Worm (Caenorhabditis elegans) whole organism, late embryonic: ENCODE data around the gene nspc-12.
A peak's percentile ranks its signal among the peaks of the same experiment; 100 is the strongest.

ENCODE experiments used
- C08G9.2 ChIP-seq: sonication (generic microtip); optimal IDR thresholded peaks from 2 replicates; lab custom pipeline; 2016; ENCODE audit warnings: mild to moderate bottlenecking, missing genetic modification characterization, moderate library complexity, missing compliant biosample characterization
- C38D4.7 ChIP-seq: fragments of 200-800 bp; sonication (Bioruptor generic); optimal IDR thresholded peaks from 2 replicates; lab custom pipeline; 2018; ENCODE audit warnings: mild to moderate bottlenecking, missing genetic modification characterization, moderate library complexity, missing compliant biosample characterization
- T23F11.4 ChIP-seq: fragments of 200-800 bp; sonication (Bioruptor generic); optimal IDR thresholded peaks from 2 replicates; lab custom pipeline; 2018; ENCODE audit warnings: mild to moderate bottlenecking, missing genetic modification characterization, missing compliant biosample characterization
- ama-1 ChIP-seq: fragments of 150-350 bp; optimal IDR thresholded peaks from 2 replicates; lab custom pipeline; 2014
- ceh-14 ChIP-seq: sonication (generic microtip); optimal IDR thresholded peaks from 2 replicates; lab custom pipeline; 2016; ENCODE audit warnings: missing genotype, missing genetic modification characterization, missing compliant biosample characterization
- ceh-18 ChIP-seq: sonication (generic microtip); optimal IDR thresholded peaks from 2 replicates; lab custom pipeline; 2016; ENCODE audit warnings: missing genetic modification characterization, missing compliant biosample characterization
- ceh-19 ChIP-seq: fragments of 200-800 bp; sonication (Bioruptor generic); optimal IDR thresholded peaks from 2 replicates; lab custom pipeline; 2018; ENCODE audit warnings: mild to moderate bottlenecking, missing genetic modification characterization, missing compliant biosample characterization
- ceh-2 ChIP-seq: sonication (generic microtip); optimal IDR thresholded peaks from 2 replicates; lab custom pipeline; 2016; ENCODE audit warnings: missing genotype, missing genetic modification characterization, missing compliant biosample characterization
- ceh-22 ChIP-seq: sonication (generic microtip); optimal IDR thresholded peaks from 2 replicates; lab custom pipeline; 2017; ENCODE audit warnings: missing biosample characterization, missing genetic modification characterization
- ceh-45 ChIP-seq: fragments of 200-800 bp; sonication (Bioruptor generic); IDR thresholded peaks from 2 replicates; pipeline ENCODE4 v1.3.6; 2022; ENCODE audit warnings: missing genetic modification reagents, missing genetic modification characterization, missing compliant biosample characterization
- ceh-48 ChIP-seq: sonication (generic microtip); optimal IDR thresholded peaks from 2 replicates; lab custom pipeline; 2016; ENCODE audit warnings: missing genetic modification characterization, inconsistent platforms, missing compliant biosample characterization
- ceh-6 ChIP-seq: fragments of 200-800 bp; sonication (Bioruptor generic); optimal IDR thresholded peaks from 2 replicates; lab custom pipeline; 2018; ENCODE audit warnings: mild to moderate bottlenecking, missing genetic modification characterization, missing compliant biosample characterization
- che-1 ChIP-seq: sonication (generic microtip); optimal IDR thresholded peaks from 2 replicates; lab custom pipeline; 2016; ENCODE audit warnings: mild to moderate bottlenecking, missing genetic modification characterization, missing compliant biosample characterization
- dve-1 ChIP-seq: sonication (generic microtip); optimal IDR thresholded peaks from 2 replicates; lab custom pipeline; 2017; ENCODE audit warnings: antibody characterized with exemption, mild to moderate bottlenecking, missing genetic modification characterization, missing compliant biosample characterization
- elt-2 ChIP-seq: sonication (generic microtip); optimal IDR thresholded peaks from 2 replicates; lab custom pipeline; 2016; ENCODE audit warnings: missing genetic modification reagents, missing genetic modification characterization, missing compliant biosample characterization
- elt-4 ChIP-seq: sonication (generic microtip); optimal IDR thresholded peaks from 2 replicates; lab custom pipeline; 2016; ENCODE audit warnings: missing genetic modification characterization, missing compliant biosample characterization
- fax-1 ChIP-seq: sonication (generic microtip); optimal IDR thresholded peaks from 2 replicates; lab custom pipeline; 2016; ENCODE audit warnings: missing genotype, missing genetic modification characterization, missing compliant biosample characterization
- gmeb-2 ChIP-seq: sonication (generic microtip); optimal IDR thresholded peaks from 2 replicates; lab custom pipeline; 2016; ENCODE audit warnings: missing genetic modification characterization, inconsistent platforms, missing compliant biosample characterization
- hlh-6 ChIP-seq: sonication (generic microtip); optimal IDR thresholded peaks from 2 replicates; lab custom pipeline; 2016; ENCODE audit warnings: missing genotype, missing genetic modification characterization, missing compliant biosample characterization
- lim-6 ChIP-seq: sonication (generic microtip); optimal IDR thresholded peaks from 2 replicates; lab custom pipeline; 2016; ENCODE audit warnings: missing genetic modification characterization, missing compliant biosample characterization
- lin-11 ChIP-seq: fragments of 200-800 bp; sonication (Bioruptor generic); optimal IDR thresholded peaks from 2 replicates; lab custom pipeline; 2018; ENCODE audit warnings: mild to moderate bottlenecking, missing genetic modification characterization, missing compliant biosample characterization
- madf-2 ChIP-seq: sonication (generic microtip); optimal IDR thresholded peaks from 2 replicates; lab custom pipeline; 2017; ENCODE audit warnings: missing genetic modification characterization, missing compliant biosample characterization
- nhr-11 ChIP-seq: fragments of 150-350 bp; optimal IDR thresholded peaks from 2 replicates; lab custom pipeline; 2014; ENCODE audit warnings: missing biosample characterization, missing genetic modification characterization
- nhr-232 ChIP-seq: sonication (generic microtip); optimal IDR thresholded peaks from 2 replicates; lab custom pipeline; 2016; ENCODE audit warnings: missing genetic modification characterization, missing compliant biosample characterization
- npax-4 ChIP-seq: sonication (generic microtip); optimal IDR thresholded peaks from 2 replicates; lab custom pipeline; 2016; ENCODE audit warnings: missing genetic modification characterization, missing compliant biosample characterization
- pax-1 ChIP-seq: fragments of 150-350 bp; optimal IDR thresholded peaks from 2 replicates; lab custom pipeline; 2014; ENCODE audit warnings: missing biosample characterization, missing genetic modification characterization
- pha-2 ChIP-seq: sonication (generic microtip); optimal IDR thresholded peaks from 2 replicates; lab custom pipeline; 2017; ENCODE audit warnings: mild to moderate bottlenecking, missing genetic modification characterization, missing compliant biosample characterization
- pha-4 ChIP-seq: fragments of 150-350 bp; optimal IDR thresholded peaks from 2 replicates; lab custom pipeline; 2018; ENCODE audit warnings: missing biosample characterization, missing genetic modification reagents, missing genetic modification characterization
- pqm-1 ChIP-seq: sonication (generic microtip); optimal IDR thresholded peaks from 2 replicates; lab custom pipeline; 2016; ENCODE audit warnings: missing genetic modification characterization, missing compliant biosample characterization
- ref-2 ChIP-seq: sonication (generic microtip); optimal IDR thresholded peaks from 2 replicates; lab custom pipeline; 2016; ENCODE audit warnings: missing genetic modification characterization, missing compliant biosample characterization
- rnt-1 ChIP-seq: sonication (generic microtip); optimal IDR thresholded peaks from 2 replicates; lab custom pipeline; 2016; ENCODE audit warnings: missing genetic modification characterization, missing compliant biosample characterization
- sdc-2 ChIP-seq: sonication (generic microtip); optimal IDR thresholded peaks from 2 replicates; lab custom pipeline; 2016; ENCODE audit warnings: missing genotype, missing genetic modification characterization, missing compliant biosample characterization
- sox-2 ChIP-seq: fragments of 200-800 bp; sonication (Bioruptor generic); IDR thresholded peaks from 2 replicates; pipeline ENCODE4 v1.3.6; 2022; ENCODE audit warnings: missing genetic modification reagents, missing genetic modification characterization, missing compliant biosample characterization
- sox-4 ChIP-seq: sonication (generic microtip); optimal IDR thresholded peaks from 2 replicates; lab custom pipeline; 2017; ENCODE audit warnings: mild to moderate bottlenecking, missing genetic modification characterization, inconsistent platforms, missing compliant biosample characterization
- syd-9 ChIP-seq: sonication (generic microtip); optimal IDR thresholded peaks from 2 replicates; lab custom pipeline; 2016; ENCODE audit warnings: mild to moderate bottlenecking, missing genetic modification characterization, moderate library complexity, missing compliant biosample characterization
- tbx-2 ChIP-seq: sonication (generic microtip); optimal IDR thresholded peaks from 2 replicates; lab custom pipeline; 2016; ENCODE audit warnings: missing genetic modification characterization, missing compliant biosample characterization
- tbx-7 ChIP-seq: sonication (generic microtip); optimal IDR thresholded peaks from 2 replicates; lab custom pipeline; 2016; ENCODE audit warnings: missing genotype, missing genetic modification characterization, missing compliant biosample characterization
- unc-3 ChIP-seq, 2 experiments: fragments of 200-800 bp in 1 of 2; sonication (Bioruptor generic) in 1 of 2; sonication (generic microtip) in 1 of 2; conservative IDR thresholded peaks in 1 of 2; optimal IDR thresholded peaks in 1 of 2; 2 replicates each; pipeline versions ENCODE4 v1.3.6 to Lab custom; 2016 to 2022; ENCODE audit warnings: missing compliant biosample characterization in 2 of 2, missing genetic modification characterization in 2 of 2, missing genetic modification reagents in 1 of 2
- unc-42 ChIP-seq: sonication (generic microtip); optimal IDR thresholded peaks from 2 replicates; lab custom pipeline; 2016; ENCODE audit warnings: missing genotype, missing genetic modification characterization, missing compliant biosample characterization
- unc-55 ChIP-seq: sonication (generic microtip); optimal IDR thresholded peaks from 2 replicates; lab custom pipeline; 2017; ENCODE audit warnings: missing biosample characterization, missing genetic modification reagents, missing genetic modification characterization
- unc-86 ChIP-seq: sonication (generic microtip); optimal IDR thresholded peaks from 2 replicates; lab custom pipeline; 2016; ENCODE audit warnings: missing genetic modification characterization, missing compliant biosample characterization

The nspc-12 gene

DNA sequence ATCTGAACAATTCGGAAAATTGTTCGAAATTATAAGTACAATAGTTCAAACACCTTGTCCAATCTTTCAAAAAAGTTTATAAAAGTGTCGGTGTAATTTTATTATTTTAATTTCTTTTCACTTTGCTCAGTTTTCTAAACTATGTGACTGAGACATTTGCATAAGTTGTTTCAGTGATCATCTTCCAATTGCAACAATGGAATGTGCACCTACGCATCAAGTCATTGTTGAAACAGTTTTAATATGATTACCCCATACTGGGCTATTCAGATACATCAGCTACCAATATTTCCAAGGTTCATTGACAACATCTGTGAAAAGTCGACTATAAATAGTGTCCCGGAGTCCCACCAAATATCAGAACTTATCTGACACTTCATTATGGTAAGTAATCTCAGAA is 646 bp upstream of the nspc-12 start, which contains the start of gene nspc-13:
nspc-13 (plus strand) TSS at position 301 of the 400 bp plus-strand sequence.
- TF ChIP-seq lim-6 (tag; lab: Kevin White, UChicago) (no peak), unc-86 (no peak), ceh-19 (GFP tag; lab: Kevin White, UChicago) (no peak), unc-3 (GFP tag; conservative IDR thresholded peaks at IDR 0.05; lab: Robert Waterston, UW) (no peak), unc-3 (tag; optimal IDR thresholded peaks at IDR 0.05; lab: Kevin White, UChicago) (no peak), pha-4 (no peak), ceh-45 (GFP tag; lab: Robert Waterston, UW) (no peak), lin-11 (tag; lab: Kevin White, UChicago) (no peak), che-1 (tag; lab: Kevin White, UChicago) (no peak), ceh-22 (no peak), sox-4 (tag; lab: Kevin White, UChicago) (no peak), rnt-1 (tag; lab: Kevin White, UChicago) (no peak), elt-4 (tag; lab: Kevin White, UChicago) (no peak), madf-2 (tag; lab: Kevin White, UChicago) (no peak), ceh-18 (no peak), C08G9.2 (tag; lab: Kevin White, UChicago) (no peak), ceh-2 (tag; lab: Kevin White, UChicago) (no peak), nhr-232 (tag; lab: Kevin White, UChicago) (no peak), ceh-6 (GFP tag; lab: Kevin White, UChicago) (no peak), unc-42 (tag; lab: Kevin White, UChicago) (no peak), ceh-48 (tag; lab: Kevin White, UChicago) (no peak)

DNA sequence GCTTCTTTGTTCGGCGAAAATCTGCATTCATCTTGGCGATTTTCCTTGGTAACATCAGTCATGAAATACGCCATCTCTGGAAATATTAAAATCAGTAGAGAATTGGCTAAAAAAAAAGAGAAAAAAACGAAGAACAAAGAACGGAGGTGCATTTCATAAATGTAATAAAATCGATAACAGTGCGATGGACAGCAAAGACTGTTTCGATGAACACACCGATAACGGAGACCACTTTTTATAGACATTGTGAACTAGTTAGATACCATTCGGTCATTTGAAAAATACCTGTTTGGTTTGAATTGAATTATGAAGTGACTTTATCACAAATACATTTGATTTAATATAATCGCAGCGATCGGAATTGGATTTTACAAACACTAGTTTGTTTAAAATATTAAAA is 3.6 kb downstream of the nspc-12 start, which contains the start of gene F42F12.4:
F42F12.4 (minus strand) TSS at position 76 of the 400 bp plus-strand sequence.
- TF ChIP-seq unc-55 (GFP tag; lab: Kevin White, UChicago) (no peak), syd-9 (tag; lab: Kevin White, UChicago) (no peak), pha-2 (tag; lab: Kevin White, UChicago) (no peak), nhr-11 (tag; lab: Kevin White, UChicago) (no peak), C38D4.7 (no peak), fax-1 (tag; lab: Kevin White, UChicago) (no peak), rnt-1 (tag; lab: Kevin White, UChicago) (no peak), ref-2 (tag; lab: Kevin White, UChicago) (no peak)

DNA sequence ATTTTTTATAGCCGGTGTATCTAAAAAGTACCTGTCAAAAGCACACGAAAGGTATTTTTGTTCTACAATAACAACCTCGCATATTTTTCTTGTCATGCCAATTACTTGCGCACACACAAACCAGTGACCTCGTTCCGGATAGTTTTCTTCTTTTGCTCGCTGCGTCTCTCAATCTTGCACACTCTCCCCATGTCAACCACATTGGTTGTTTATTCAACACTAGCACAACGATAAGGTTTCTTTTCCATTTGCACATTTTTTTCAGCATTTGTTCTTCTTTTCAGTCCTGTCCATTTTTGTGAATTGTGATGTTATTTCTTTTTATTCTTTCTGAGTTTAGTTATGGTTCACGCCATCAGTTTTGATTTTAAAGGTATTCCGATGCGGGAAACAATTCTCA is 6.3 kb downstream of the nspc-12 start, which contains the start of gene F42F12.3:
F42F12.3 (plus strand) TSS at position 372 of the 400 bp plus-strand sequence.
- no peak for TF ChIP-seq ceh-45 (GFP tag; lab: Robert Waterston, UW)
- no peak for TF ChIP-seq nhr-232 (tag; lab: Kevin White, UChicago)
- TF ChIP-seq sox-2, result no peak

DNA sequence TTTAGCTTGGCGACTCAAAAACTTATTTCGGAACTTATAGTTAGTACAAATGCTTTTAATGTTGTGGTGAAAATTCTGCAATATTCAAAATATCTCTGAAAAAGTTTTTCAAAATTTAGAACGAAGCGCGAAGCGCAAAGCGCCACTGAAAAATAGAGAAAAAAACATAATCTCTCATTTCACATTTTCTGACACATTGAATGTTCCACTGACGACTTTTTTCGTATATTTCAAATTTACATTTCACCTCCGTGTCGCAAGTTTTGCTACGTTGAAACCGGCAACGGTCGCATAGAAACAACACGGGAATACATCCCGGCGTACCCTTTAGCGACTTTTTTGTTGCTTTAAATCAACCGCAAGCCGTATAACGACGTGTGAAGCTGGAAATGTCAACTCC is 8.2 kb downstream of the nspc-12 start, which contains the start of gene F42F12.14:
F42F12.14 (plus strand) TSS at position 301 of the 400 bp plus-strand sequence.
- TF ChIP-seq npax-4 (tag; lab: Kevin White, UChicago) (no peak), pax-1 (tag; lab: Kevin White, UChicago) (no peak), tbx-2 (tag; lab: Kevin White, UChicago) (no peak), gmeb-2 (tag; lab: Kevin White, UChicago) (no peak), unc-3 (GFP tag; conservative IDR thresholded peaks at IDR 0.05; lab: Robert Waterston, UW) (no peak), unc-3 (tag; optimal IDR thresholded peaks at IDR 0.05; lab: Kevin White, UChicago) (no peak), ama-1 (lab: Kevin White, UChicago) (no peak)

DNA sequence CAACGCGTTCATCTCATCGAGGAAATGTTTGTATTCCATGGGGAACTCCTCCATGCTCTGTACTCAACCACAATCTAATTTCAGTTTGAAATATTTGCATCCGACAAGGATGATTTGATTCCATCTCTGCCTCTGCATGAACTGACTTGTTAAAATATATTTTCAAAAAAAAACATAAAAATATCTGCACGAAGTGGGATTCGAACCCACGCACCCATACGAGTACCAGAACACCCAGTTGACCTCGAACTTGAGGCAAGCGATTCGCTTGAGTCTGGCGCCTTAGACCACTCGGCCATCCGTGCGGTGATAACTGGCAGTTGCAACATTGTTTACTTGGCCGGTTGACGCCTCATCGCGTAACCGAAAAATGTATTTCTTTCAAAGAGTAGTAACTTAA is 8.7 kb downstream of the nspc-12 start:
- TF ChIP-seq tbx-7 (tag; lab: Kevin White, UChicago), result no peak
- peak; percentile 30 for TF ChIP-seq che-1 (tag; lab: Kevin White, UChicago)
- no peak for TF ChIP-seq dve-1 (tag; lab: Kevin White, UChicago)
- TF ChIP-seq pha-2 (tag; lab: Kevin White, UChicago), result no peak
- TF ChIP-seq pqm-1 (tag; lab: Kevin White, UChicago), result no peak
- TF ChIP-seq sdc-2 (tag; lab: Kevin White, UChicago), result peak; percentile 63
- no peak for TF ChIP-seq hlh-6 (tag; lab: Kevin White, UChicago)
- TF ChIP-seq ceh-48 (tag; lab: Kevin White, UChicago), result no peak
- no peak for TF ChIP-seq unc-3 (GFP tag; conservative IDR thresholded peaks at IDR 0.05; lab: Robert Waterston, UW)
- TF ChIP-seq unc-3 (tag; optimal IDR thresholded peaks at IDR 0.05; lab: Kevin White, UChicago), result no peak
- peak; percentile 36 for TF ChIP-seq nhr-232 (tag; lab: Kevin White, UChicago)
- peak; percentile 31 for TF ChIP-seq ceh-6 (GFP tag; lab: Kevin White, UChicago)
- TF ChIP-seq ceh-14 (tag; lab: Kevin White, UChicago), result peak; percentile 3
- TF ChIP-seq T23F11.4 (GFP tag; lab: Kevin White, UChicago), result no peak
- TF ChIP-seq elt-2 (tag; lab: Kevin White, UChicago), result peak; percentile 25
- TF ChIP-seq ceh-45 (GFP tag; lab: Robert Waterston, UW), result no peak
